Fruit fly (Drosophila melanogaster) whole organism, embryonic: ENCODE results near the gene RluA-1.

Experiments used
- Aef1 ChIP-seq: fragments of 200-800 bp; sonication (Bioruptor generic); IDR thresholded peaks from 3 replicates; pipeline ENCODE4 v1.3.6; 2022; ENCODE audit warnings: missing biosample characterization, missing genetic modification characterization
- Asciz ChIP-seq: fragments of 200-800 bp; sonication (Bioruptor generic); optimal IDR thresholded peaks from 2 replicates; lab custom pipeline; 2017; ENCODE audit warnings: missing biosample characterization, mild to moderate bottlenecking, missing genetic modification characterization, missing genetic modification reagents
- B-H2 ChIP-seq: fragments of 200-800 bp; sonication (Bioruptor generic); optimal IDR thresholded peaks from 2 replicates; lab custom pipeline; 2018; ENCODE audit warnings: missing biosample characterization, mild to moderate bottlenecking, missing genetic modification characterization
- Blimp-1 ChIP-seq: fragments of 200-800 bp; sonication (Bioruptor generic); optimal IDR thresholded peaks from 3 replicates; lab custom pipeline; 2018; ENCODE audit warnings: missing biosample characterization, missing genetic modification characterization, mild to moderate bottlenecking, moderate library complexity, missing genetic modification reagents
- Bteb2 ChIP-seq: fragments of 200-800 bp; sonication (Bioruptor generic); optimal IDR thresholded peaks from 2 replicates; lab custom pipeline; 2016; ENCODE audit warnings: missing biosample characterization, missing genetic modification characterization
- C15 ChIP-seq: fragments of 200-800 bp; sonication (Bioruptor generic); IDR thresholded peaks from 3 replicates; pipeline ENCODE4 v1.3.6; 2022; ENCODE audit warnings: missing biosample characterization, missing genetic modification characterization
- CG10267 ChIP-seq: fragments of 200-800 bp; sonication (Bioruptor generic); optimal IDR thresholded peaks from 2 replicates; lab custom pipeline; 2018; ENCODE audit warnings: missing biosample characterization, mild to moderate bottlenecking, missing genetic modification characterization, moderate library complexity
- CG10565 ChIP-seq: fragments of 200-800 bp; sonication (Bioruptor generic); optimal IDR thresholded peaks from 3 replicates; lab custom pipeline; 2016; ENCODE audit warnings: missing biosample characterization, mild to moderate bottlenecking, missing genetic modification characterization
- CG10979 ChIP-seq: fragments of 200-800 bp; sonication (Bioruptor generic); optimal IDR thresholded peaks from 2 replicates; lab custom pipeline; 2018; ENCODE audit warnings: missing biosample characterization, mild to moderate bottlenecking, missing genetic modification characterization, moderate library complexity
- CG11093 ChIP-seq: fragments of 200-800 bp; sonication (Bioruptor generic); IDR thresholded peaks from 3 replicates; pipeline ENCODE4 v1.3.6; 2022; ENCODE audit warnings: missing biosample characterization, missing genetic modification characterization
- CG12104 ChIP-seq: fragments of 200-800 bp; sonication (Bioruptor generic); optimal IDR thresholded peaks from 3 replicates; lab custom pipeline; 2016; ENCODE audit warnings: missing biosample characterization, missing genetic modification characterization
- CG13287 ChIP-seq: fragments of 200-800 bp; sonication (Bioruptor generic); IDR thresholded peaks from 2 replicates; pipeline ENCODE4 v1.3.6; 2022; ENCODE audit warnings: missing biosample characterization, missing genetic modification characterization; ENCODE audit not compliant: partially characterized antibody
- CG13296 ChIP-seq: fragments of 200-800 bp; sonication (Bioruptor generic); optimal IDR thresholded peaks from 3 replicates; lab custom pipeline; 2018; ENCODE audit warnings: missing biosample characterization, mild to moderate bottlenecking, missing genetic modification characterization
- CG14050 ChIP-seq: fragments of 200-800 bp; sonication (Bioruptor generic); IDR thresholded peaks from 3 replicates; pipeline ENCODE4 v1.3.6; 2022; ENCODE audit warnings: missing biosample characterization, missing genetic modification characterization
- CG16815 ChIP-seq: fragments of 200-800 bp; sonication (Bioruptor generic); optimal IDR thresholded peaks from 3 replicates; lab custom pipeline; 2017; ENCODE audit warnings: missing biosample characterization, mild to moderate bottlenecking, missing genetic modification characterization
- CG17612 ChIP-seq: fragments of 200-800 bp; sonication (Bioruptor generic); IDR thresholded peaks from 2 replicates; pipeline ENCODE4 v1.3.6; 2022; ENCODE audit warnings: missing biosample characterization, missing genetic modification characterization
- CG17802 ChIP-seq: fragments of 200-800 bp; sonication (Bioruptor generic); optimal IDR thresholded peaks from 2 replicates; lab custom pipeline; 2018; ENCODE audit warnings: missing biosample characterization, mild to moderate bottlenecking, missing genetic modification characterization, moderate library complexity
- CG31365 ChIP-seq: fragments of 200-800 bp; sonication (Bioruptor generic); optimal IDR thresholded peaks from 2 replicates; lab custom pipeline; 2018; ENCODE audit warnings: missing biosample characterization, mild to moderate bottlenecking, missing genetic modification characterization
- CG31388 ChIP-seq: fragments of 200-800 bp; sonication (Bioruptor generic); optimal IDR thresholded peaks from 2 replicates; lab custom pipeline; 2016; ENCODE audit warnings: missing biosample characterization, missing genetic modification characterization
- CG4282 ChIP-seq: fragments of 200-800 bp; sonication (Bioruptor generic); optimal IDR thresholded peaks from 2 replicates; lab custom pipeline; 2016; ENCODE audit warnings: missing biosample characterization, missing genetic modification characterization
- CG6654 ChIP-seq: fragments of 200-800 bp; sonication (Bioruptor generic); optimal IDR thresholded peaks from 2 replicates; lab custom pipeline; 2017; ENCODE audit warnings: missing biosample characterization, mild to moderate bottlenecking, missing genetic modification characterization
- CG7556 ChIP-seq: fragments of 200-800 bp; sonication (Bioruptor generic); optimal IDR thresholded peaks from 2 replicates; lab custom pipeline; 2017; ENCODE audit warnings: missing biosample characterization, mild to moderate bottlenecking, missing genetic modification characterization
- CHES-1-like ChIP-seq: fragments of 200-800 bp; sonication (Bioruptor generic); optimal IDR thresholded peaks from 2 replicates; lab custom pipeline; 2016; ENCODE audit warnings: missing biosample characterization, missing genetic modification characterization
- Doc2 ChIP-seq: fragments of 200-800 bp; sonication (Bioruptor generic); IDR thresholded peaks from 2 replicates; pipeline ENCODE4 v1.3.6; 2022; ENCODE audit warnings: missing biosample characterization, missing genetic modification characterization
- Fer1 ChIP-seq: fragments of 200-800 bp; sonication (Bioruptor generic); optimal IDR thresholded peaks from 2 replicates; lab custom pipeline; 2017; ENCODE audit warnings: missing biosample characterization, mild to moderate bottlenecking, missing genetic modification characterization
- Gug ChIP-seq: fragments of 200-800 bp; sonication (Bioruptor generic); IDR thresholded peaks from 4 replicates; pipeline ENCODE4 v1.3.6; 2022; ENCODE audit warnings: missing biosample characterization, missing genetic modification characterization
- H2.0 ChIP-seq: fragments of 200-800 bp; sonication (Bioruptor generic); IDR thresholded peaks from 2 replicates; pipeline ENCODE4 v1.3.6; 2022; ENCODE audit warnings: missing biosample characterization, missing genetic modification characterization
- HLH3B ChIP-seq: fragments of 200-800 bp; sonication (Bioruptor generic); IDR thresholded peaks from 2 replicates; pipeline ENCODE4 v1.3.6; 2022; ENCODE audit warnings: missing biosample characterization, missing genetic modification characterization
- MTF-1 ChIP-seq: fragments of 200-800 bp; sonication (Bioruptor generic); optimal IDR thresholded peaks from 2 replicates; lab custom pipeline; 2018; ENCODE audit warnings: missing biosample characterization, mild to moderate bottlenecking, missing genetic modification characterization, borderline replicate concordance
- Neu2 ChIP-seq: fragments of 200-800 bp; sonication (Bioruptor generic); optimal IDR thresholded peaks from 3 replicates; lab custom pipeline; 2016; ENCODE audit warnings: missing biosample characterization, missing genetic modification characterization, borderline replicate concordance
- Nf-YB ChIP-seq: fragments of 200-800 bp; sonication (Bioruptor generic); optimal IDR thresholded peaks from 3 replicates; lab custom pipeline; 2019; ENCODE audit warnings: missing biosample characterization, mild to moderate bottlenecking, missing genetic modification characterization, moderate library complexity
- Sry-δ ChIP-seq: fragments of 200-800 bp; sonication (Bioruptor generic); optimal IDR thresholded peaks from 2 replicates; lab custom pipeline; 2016; ENCODE audit warnings: missing biosample characterization, missing genetic modification characterization
- al ChIP-seq: fragments of 200-800 bp; sonication (Bioruptor generic); IDR thresholded peaks from 2 replicates; pipeline ENCODE4 v1.3.6; 2022; ENCODE audit warnings: missing biosample characterization, missing genetic modification characterization
- ato ChIP-seq: fragments of 200-800 bp; sonication (Bioruptor generic); IDR thresholded peaks from 2 replicates; pipeline ENCODE4 v1.3.6; 2022; ENCODE audit warnings: missing biosample characterization, missing genetic modification characterization; ENCODE audit not compliant: partially characterized antibody
- btn ChIP-seq: fragments of 200-800 bp; sonication (Bioruptor generic); optimal IDR thresholded peaks from 2 replicates; lab custom pipeline; 2016; ENCODE audit warnings: missing biosample characterization, missing genetic modification characterization
- esg ChIP-seq: fragments of 200-800 bp; sonication (Bioruptor generic); conservative IDR thresholded peaks from 2 replicates; pipeline ENCODE4 v1.3.6; 2022; ENCODE audit warnings: missing biosample characterization, missing genetic modification characterization
- grau ChIP-seq: fragments of 200-800 bp; optimal IDR thresholded peaks from 3 replicates; lab custom pipeline; 2019; ENCODE audit warnings: missing biosample characterization, mild to moderate bottlenecking, missing genetic modification characterization, moderate library complexity
- hbn ChIP-seq: fragments of 200-800 bp; sonication (Bioruptor generic); IDR thresholded peaks from 2 replicates; pipeline ENCODE4 v1.3.6; 2022; ENCODE audit warnings: missing biosample characterization, missing genetic modification characterization; ENCODE audit not compliant: partially characterized antibody
- kni ChIP-seq: fragments of 200-800 bp; sonication (Bioruptor generic); optimal IDR thresholded peaks from 3 replicates; lab custom pipeline; 2017; ENCODE audit warnings: mild to moderate bottlenecking, missing biosample characterization, missing genetic modification reagents, missing genetic modification characterization
- onecut ChIP-seq: fragments of 200-800 bp; sonication (Bioruptor generic); IDR thresholded peaks from 2 replicates; pipeline ENCODE4 v1.3.6; 2022; ENCODE audit warnings: missing biosample characterization, missing genetic modification characterization
- peb ChIP-seq: fragments of 200-800 bp; sonication (Bioruptor generic); IDR thresholded peaks from 2 replicates; pipeline ENCODE4 v1.3.6; 2022; ENCODE audit warnings: missing biosample characterization, missing genetic modification characterization
- phol ChIP-seq: fragments of 200-800 bp; sonication (Bioruptor generic); optimal IDR thresholded peaks from 3 replicates; lab custom pipeline; 2018; ENCODE audit warnings: missing biosample characterization, mild to moderate bottlenecking, missing genetic modification characterization, moderate library complexity
- pita ChIP-seq: fragments of 200-800 bp; sonication (Bioruptor generic); optimal IDR thresholded peaks from 2 replicates; lab custom pipeline; 2017; ENCODE audit warnings: missing biosample characterization, mild to moderate bottlenecking, missing genetic modification characterization
- seq ChIP-seq: fragments of 200-800 bp; sonication (Bioruptor generic); IDR thresholded peaks from 2 replicates; pipeline ENCODE4 v1.3.6; 2022; ENCODE audit warnings: missing biosample characterization, missing genetic modification characterization
- slbo ChIP-seq: fragments of 200-800 bp; sonication (Bioruptor generic); IDR thresholded peaks from 2 replicates; pipeline ENCODE4 v1.3.6; 2022; ENCODE audit warnings: missing biosample characterization, missing genetic modification characterization
- slou ChIP-seq: fragments of 200-800 bp; sonication (Bioruptor generic); optimal IDR thresholded peaks from 3 replicates; lab custom pipeline; 2016; ENCODE audit warnings: missing biosample characterization, missing genetic modification characterization
- tll ChIP-seq, 2 experiments: fragments of 200-800 bp in 1 of 2; fragments of >200 bp in 1 of 2; sonication (Bioruptor generic) in 1 of 2; optimal IDR thresholded peaks; 2 replicates each; lab custom pipeline; 2017 to 2019; ENCODE audit warnings: missing biosample characterization in 2 of 2, missing genetic modification characterization in 2 of 2, mild to moderate bottlenecking in 1 of 2, moderate library complexity in 1 of 2
- trh ChIP-seq: fragments of 200-800 bp; sonication (Bioruptor generic); optimal IDR thresholded peaks from 2 replicates; lab custom pipeline; 2016; ENCODE audit warnings: missing biosample characterization, missing genetic modification characterization
- unpg ChIP-seq: fragments of 200-800 bp; sonication (Bioruptor generic); optimal IDR thresholded peaks from 3 replicates; lab custom pipeline; 2018; ENCODE audit warnings: missing biosample characterization, mild to moderate bottlenecking, missing genetic modification characterization, moderate library complexity
- usp ChIP-seq: fragments of >200 bp; optimal IDR thresholded peaks from 2 replicates; lab custom pipeline; 2017; ENCODE audit warnings: missing biosample characterization, missing genetic modification characterization
- wdn ChIP-seq: fragments of 200-800 bp; sonication (Bioruptor generic); IDR thresholded peaks from 2 replicates; pipeline ENCODE4 v1.3.6; 2022; ENCODE audit warnings: missing biosample characterization, missing genetic modification characterization
- zf30C ChIP-seq: fragments of 200-800 bp; sonication (Bioruptor generic); optimal IDR thresholded peaks from 3 replicates; lab custom pipeline; 2018; ENCODE audit warnings: missing biosample characterization, mild to moderate bottlenecking, missing genetic modification characterization

Gene RluA-1

DNA sequence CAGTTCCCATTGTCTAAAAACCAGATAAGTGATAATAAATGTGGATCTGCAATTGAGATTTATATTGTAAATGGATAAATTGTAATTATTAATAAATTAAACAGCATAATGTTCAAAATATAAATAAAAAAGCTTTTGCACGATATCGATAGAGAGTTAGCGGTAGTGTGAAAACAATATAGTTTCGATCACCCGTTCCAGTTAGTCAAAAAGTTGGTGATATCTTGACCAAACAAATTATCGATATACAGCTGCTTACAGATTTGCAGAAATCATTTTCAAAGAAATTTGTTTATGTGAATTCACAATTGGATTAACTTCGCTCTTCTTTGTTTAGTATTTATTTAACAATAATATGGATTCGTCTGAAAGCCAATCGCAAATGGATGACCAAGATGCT is 35.0 kb downstream of the RluA-1 start, which contains the start of gene Nse4 (continued):
- TF ChIP-seq Blimp-1 (GFP tag; lab: Kevin White, UChicago) (no peak), CG13287 (GFP tag; lab: Robert Waterston, UW) (peak; percentile 86), seq (no peak), ato (GFP tag; lab: Robert Waterston, UW) (peak; percentile 95), zf30C (no peak), Gug (GFP tag; lab: Robert Waterston, UW) (no peak), grau (no peak), pita (GFP tag; lab: Kevin White, UChicago) (no peak), CG7556 (GFP tag; lab: Kevin White, UChicago) (no peak), slou (GFP tag; lab: Kevin White, UChicago) (no peak), unpg (GFP tag; lab: Kevin White, UChicago) (no peak), Nf-YB (GFP tag; lab: Kevin White, UChicago) (no peak), Fer1 (no peak), CG6654 (no peak), CG11093 (GFP tag; lab: Robert Waterston, UW) (no peak), Bteb2 (GFP tag; lab: Kevin White, UChicago) (no peak), trh (GFP tag; lab: Kevin White, UChicago) (no peak), hbn (GFP tag; lab: Robert Waterston, UW) (peak; percentile 68), CG10565 (GFP tag; lab: Kevin White, UChicago) (no peak), CG13296 (no peak), usp (GFP tag; lab: Kevin White, UChicago) (no peak), CHES-1-like (GFP tag; lab: Kevin White, UChicago) (no peak), kni (GFP tag; lab: Kevin White, UChicago) (no peak), H2.0 (GFP tag; lab: Robert Waterston, UW) (no peak), CG14050 (GFP tag; lab: Robert Waterston, UW) (no peak), Sry-δ (GFP tag; lab: Kevin White, UChicago) (peak; percentile 38), CG31388 (GFP tag; lab: Kevin White, UChicago) (no peak), esg (GFP tag; lab: Robert Waterston, UW) (no peak), slbo (GFP tag; lab: Robert Waterston, UW) (no peak), Doc2 (no peak), CG10979 (tag; lab: Kevin White, UChicago) (no peak), CG10267 (tag; lab: Kevin White, UChicago) (peak; percentile 31), CG17802 (tag; lab: Kevin White, UChicago) (peak; percentile 41), al (GFP tag; lab: Robert Waterston, UW) (no peak), CG4282 (no peak), btn (GFP tag; lab: Kevin White, UChicago) (no peak), wdn (GFP tag; lab: Robert Waterston, UW) (no peak), Aef1 (GFP tag; lab: Robert Waterston, UW) (no peak), CG17612 (GFP tag; lab: Robert Waterston, UW) (no peak), CG12104 (no peak), Neu2 (no peak), C15 (GFP tag; lab: Robert Waterston, UW) (no peak), B-H2 (GFP tag; lab: Kevin White, UChicago) (no peak), CG31365 (tag; lab: Kevin White, UChicago) (no peak), MTF-1 (GFP tag; lab: Kevin White, UChicago) (no peak), Asciz (GFP tag; lab: Kevin White, UChicago) (no peak), HLH3B (GFP tag; lab: Robert Waterston, UW) (no peak), onecut (no peak), tll (GFP tag; optimal IDR thresholded peaks at IDR 0.05; lab: Kevin White, UChicago) (no peak), peb (GFP tag; lab: Robert Waterston, UW) (no peak), CG16815 (no peak), phol (tag; lab: Kevin White, UChicago) (no peak)
